Worm (Caenorhabditis elegans) whole organism, L3 larva: ENCODE data around the gene latd-1.

Experiments
- ZK546.5 ChIP-seq: sonication (generic microtip); optimal IDR thresholded peaks from 2 replicates; lab custom pipeline; 2017; ENCODE audit warnings: missing biosample characterization, missing genetic modification characterization
- ceh-9 ChIP-seq: sonication (generic microtip); optimal IDR thresholded peaks from 2 replicates; lab custom pipeline; 2018; ENCODE audit warnings: missing biosample characterization, missing genetic modification characterization
- egl-27 ChIP-seq: sonication (generic microtip); optimal IDR thresholded peaks from 4 replicates; lab custom pipeline; 2017; ENCODE audit warnings: missing biosample characterization, missing genetic modification reagents, missing genetic modification characterization
- egl-5 ChIP-seq: fragments of 150-350 bp; optimal IDR thresholded peaks from 2 replicates; lab custom pipeline; 2017; ENCODE audit warnings: missing biosample characterization, missing genetic modification reagents, missing genetic modification characterization, inconsistent platforms
- elt-3 ChIP-seq, 3 experiments: fragments of 150-350 bp in 1 of 3; sonication (generic microtip) in 2 of 3; optimal IDR thresholded peaks; 2 replicates in 2 of 3; 4 replicates in 1 of 3; lab custom pipeline; 2014 to 2017; ENCODE audit warnings: missing biosample characterization in 3 of 3, missing genetic modification characterization in 3 of 3
- eor-1 ChIP-seq, 2 experiments: fragments of 150-350 bp; optimal IDR thresholded peaks; 2 replicates each; lab custom pipeline; 2014 to 2018; ENCODE audit warnings: missing biosample characterization in 2 of 2, missing genetic modification characterization in 2 of 2
- fkh-10 ChIP-seq: sonication (generic microtip); optimal IDR thresholded peaks from 2 replicates; lab custom pipeline; 2017; ENCODE audit warnings: missing biosample characterization, missing genetic modification reagents, missing genetic modification characterization
- jun-1 ChIP-seq: fragments of 150-350 bp; optimal IDR thresholded peaks from 2 replicates; lab custom pipeline; 2014; ENCODE audit warnings: missing biosample characterization, missing genetic modification reagents, missing genetic modification characterization
- lin-15B ChIP-seq: fragments of 150-350 bp; optimal IDR thresholded peaks from 2 replicates; lab custom pipeline; 2014; ENCODE audit warnings: missing biosample characterization, missing genetic modification characterization
- lin-39 ChIP-seq: fragments of 150-350 bp; optimal IDR thresholded peaks from 2 replicates; lab custom pipeline; 2018; ENCODE audit warnings: missing biosample characterization, missing genetic modification reagents, missing genetic modification characterization
- lsy-12 ChIP-seq: sonication (generic microtip); optimal IDR thresholded peaks from 2 replicates; lab custom pipeline; 2016; ENCODE audit warnings: mild to moderate bottlenecking, missing genetic modification characterization, missing compliant biosample characterization
- mml-1 ChIP-seq: fragments of 150-350 bp; sonication (generic microtip); optimal IDR thresholded peaks from 3 replicates; lab custom pipeline; 2014; ENCODE audit warnings: missing biosample characterization, missing genetic modification characterization
- nfya-1 ChIP-seq: sonication (generic microtip); optimal IDR thresholded peaks from 2 replicates; lab custom pipeline; 2017; ENCODE audit warnings: missing genetic modification characterization, mild to moderate bottlenecking, missing compliant biosample characterization, antibody characterized with exemption, moderate library complexity; ENCODE audit not compliant: insufficient read depth
- nhr-11 ChIP-seq: fragments of 150-350 bp; optimal IDR thresholded peaks from 2 replicates; lab custom pipeline; 2014; ENCODE audit warnings: missing biosample characterization, missing genetic modification characterization
- nhr-28 ChIP-seq: fragments of 150-350 bp; optimal IDR thresholded peaks from 2 replicates; lab custom pipeline; 2014; ENCODE audit warnings: missing biosample characterization, missing genetic modification characterization
- nhr-43 ChIP-seq: sonication (generic microtip); optimal IDR thresholded peaks from 2 replicates; lab custom pipeline; 2016; ENCODE audit warnings: mild to moderate bottlenecking, missing genetic modification characterization, missing compliant biosample characterization; ENCODE audit not compliant: poor library complexity, severe bottlenecking
- nhr-76 ChIP-seq: fragments of 150-350 bp; sonication (generic microtip); optimal IDR thresholded peaks from 5 replicates; lab custom pipeline; 2014; ENCODE audit warnings: missing biosample characterization, missing genetic modification characterization
- nhr-77 ChIP-seq: fragments of 150-350 bp; optimal IDR thresholded peaks from 2 replicates; lab custom pipeline; 2014; ENCODE audit warnings: missing biosample characterization, missing genetic modification characterization
- pha-4 ChIP-seq: fragments of 150-350 bp; optimal IDR thresholded peaks from 2 replicates; lab custom pipeline; 2014; ENCODE audit warnings: missing biosample characterization, missing genetic modification reagents, missing genetic modification characterization
- pqm-1 ChIP-seq: fragments of 150-350 bp; optimal IDR thresholded peaks from 2 replicates; lab custom pipeline; 2017; ENCODE audit warnings: missing biosample characterization, missing genetic modification characterization, inconsistent platforms
- skn-1 ChIP-seq: fragments of 150-350 bp; optimal IDR thresholded peaks from 2 replicates; lab custom pipeline; 2014; ENCODE audit warnings: missing biosample characterization, missing genetic modification characterization
- tbx-2 ChIP-seq: sonication (generic microtip); optimal IDR thresholded peaks from 2 replicates; lab custom pipeline; 2016; ENCODE audit warnings: mild to moderate bottlenecking, missing genetic modification characterization, missing compliant biosample characterization
- unc-39 ChIP-seq: sonication (generic microtip); optimal IDR thresholded peaks from 4 replicates; lab custom pipeline; 2017; ENCODE audit warnings: missing biosample characterization, missing genetic modification characterization
- unc-62 ChIP-seq: fragments of 150-350 bp; sonication (generic microtip); optimal IDR thresholded peaks from 4 replicates; lab custom pipeline; 2014; ENCODE audit warnings: missing biosample characterization, missing genetic modification reagents, missing genetic modification characterization

The latd-1 gene

DNA sequence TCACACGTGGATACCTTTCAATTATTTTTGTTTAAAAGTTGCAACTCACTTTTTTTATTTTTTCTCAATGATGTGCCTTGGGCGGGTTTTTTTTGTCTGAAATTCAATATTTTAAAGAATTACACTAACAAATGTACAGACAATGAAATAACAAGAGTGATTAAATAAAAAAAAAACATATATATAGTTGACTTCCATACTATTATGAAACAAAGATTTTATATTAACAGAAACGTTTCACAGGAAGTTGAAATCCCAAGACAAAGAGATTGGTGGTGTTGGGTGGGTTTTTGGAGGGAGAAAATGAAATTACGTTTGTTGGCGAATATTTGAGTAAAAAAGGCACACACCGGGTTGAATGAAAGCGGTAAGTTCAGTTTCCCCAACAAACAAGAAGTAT, 21.7 kb downstream of the latd-1 start, which contains the start of gene cca-1:
cca-1 (minus strand) TSS at position 101 of the 400 bp plus-strand sequence.
- no peak for TF ChIP-seq pqm-1 (tag; lab: Kevin White, UChicago)

- TF ChIP-seq lin-15B (tag; lab: Kevin White, UChicago): no peak
- no peak for TF ChIP-seq unc-39 (tag; lab: Kevin White, UChicago)
- TF ChIP-seq jun-1 (tag; lab: Kevin White, UChicago): no peak
- TF ChIP-seq nhr-76 (tag; lab: Kevin White, UChicago): no peak
- TF ChIP-seq egl-27: no peak
- TF ChIP-seq lin-39: peak; percentile 22
- no peak for TF ChIP-seq nhr-77 (tag; lab: Kevin White, UChicago)
- TF ChIP-seq elt-3 (tag; optimal IDR thresholded peaks at IDR 0.05; lab: Kevin White, UChicago): no peak
Observed at ce11 chrX:7873350-7873749, 24.2 kb downstream of the latd-1 start.

DNA sequence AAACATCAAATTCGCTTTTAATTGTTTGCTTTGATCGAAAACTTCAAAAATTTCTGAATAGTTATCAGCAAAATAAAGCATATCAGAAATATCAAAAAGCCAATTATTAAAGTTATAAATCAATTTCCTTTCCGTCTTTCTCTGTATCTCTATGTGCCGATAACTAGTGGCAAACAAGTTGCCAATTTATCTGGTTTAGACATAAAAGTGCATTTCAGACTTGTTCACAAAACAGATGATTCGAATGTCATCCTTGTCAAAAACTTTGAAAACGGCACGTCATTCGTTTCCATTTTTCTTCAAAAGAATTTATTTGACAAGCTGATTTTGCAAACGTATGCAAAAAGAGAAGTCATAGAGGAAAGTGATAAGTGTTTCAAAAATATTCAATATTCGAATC, 30.3 kb downstream of the latd-1 start:
- TF ChIP-seq mml-1 (tag; lab: Kevin White, UChicago) (no peak), lin-39 (no peak), elt-3 (tag; optimal IDR thresholded peaks at IDR 0.05; lab: Kevin White, UChicago) (no peak), pha-4 (no peak), nhr-28 (tag; lab: Kevin White, UChicago) (no peak), lsy-12 (tag; lab: Kevin White, UChicago) (no peak), unc-62 (no peak), fkh-10 (GFP tag; lab: Kevin White, UChicago) (no peak), skn-1 (no peak), ZK546.5 (tag; lab: Kevin White, UChicago) (no peak), nhr-43 (tag; lab: Kevin White, UChicago) (no peak)
- TF ChIP-seq, all 47 proteins: peak for 0

ce11 chrX:7866493-7866892, 31.1 kb downstream of the latd-1 start:
- TF ChIP-seq nfya-1 (tag; lab: Kevin White, UChicago) (peak; percentile 27), nhr-76 (tag; lab: Kevin White, UChicago) (no peak), unc-39 (tag; lab: Kevin White, UChicago) (no peak), nhr-11 (tag; lab: Kevin White, UChicago) (no peak), egl-5 (peak; percentile 10)

DNA sequence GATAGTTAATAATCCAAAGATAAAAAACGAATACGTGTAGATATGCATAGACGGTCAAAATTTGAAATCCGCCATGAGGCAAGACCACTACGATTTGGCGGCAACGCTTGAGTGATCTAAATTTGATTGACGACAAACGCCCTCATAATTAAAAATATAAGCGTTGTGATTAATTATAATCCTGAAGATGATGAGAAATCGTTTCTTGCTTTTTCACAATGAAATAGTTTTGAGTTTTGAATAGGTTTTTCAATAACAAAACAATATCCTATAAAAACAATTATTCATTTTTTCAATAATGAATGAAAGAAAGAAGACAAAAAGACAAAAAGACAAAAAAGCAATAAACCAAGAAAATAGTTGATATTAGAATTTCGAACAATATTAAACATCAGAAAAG, 50.2 kb downstream of the latd-1 start, which contains the start of gene C54D2.6:
C54D2.6 (minus strand) TSS at position 101 of the 400 bp plus-strand sequence.
- TF ChIP-seq tbx-2 (tag; lab: Kevin White, UChicago): no peak
- no peak for TF ChIP-seq eor-1 (tag; optimal IDR thresholded peaks at IDR 0.05; lab: Kevin White, UChicago)
- no peak for TF ChIP-seq egl-5
- TF ChIP-seq ceh-9: no peak
- no peak for TF ChIP-seq unc-62
